Worm (Caenorhabditis elegans): Measurements from ENCODE around the gene C29F9.9.

Gene C29F9.9

ce11 chrIII:72078-72477 is 26.6 kb downstream of the C29F9.9 start (continued):
- TF ChIP-seq nhr-77 (tag; optimal IDR thresholded peaks at IDR 0.05) = no peak

- TF ChIP-seq R02D3.7 (tag; optimal IDR thresholded peaks at IDR 0.05) (no peak), nhr-111 (GFP tag; optimal IDR thresholded peaks at IDR 0.05) (no peak), skn-1 (tag; optimal IDR thresholded peaks at IDR 0.05) (no peak), nhr-41 (GFP tag; IDR thresholded peaks at IDR 0.05) (no peak), daf-16 (GFP tag; optimal IDR thresholded peaks at IDR 0.05) (no peak), daf-16 (tag; optimal IDR thresholded peaks at IDR 0.05) (no peak), aha-1 (tag) (no peak), nhr-102 (tag; optimal IDR thresholded peaks at IDR 0.05) (no peak), mes-2 (tag; optimal IDR thresholded peaks at IDR 0.05; ENCODE audit: poor library complexity, severe bottlenecking) (no peak), zag-1 (tag; optimal IDR thresholded peaks at IDR 0.05) (no peak)
Observed at ce11 chrIII:69652-70051, 29.1 kb downstream of the C29F9.9 start, which contains the start of gene spt-4. Gene spt-4 (minus strand): TSS chrIII:69752.

ce11 chrIII:67025-67424 is 31.7 kb downstream of the C29F9.9 start:
- TF ChIP-seq hif-1 (tag; optimal IDR thresholded peaks at IDR 0.05) (peak; percentile 95 to 100), hlh-30 (tag; optimal IDR thresholded peaks at IDR 0.05; ENCODE audit: insufficient read depth) (peak; percentile 35), mdl-1 (tag; optimal IDR thresholded peaks at IDR 0.05) (peak in 1 of 2 experiments; percentile 59), Y75B8A.6 (GFP tag; IDR thresholded peaks at IDR 0.05) (no peak), ama-1 (optimal IDR thresholded peaks at IDR 0.05) (peak; percentile 83), ctbp-1 (GFP tag; IDR thresholded peaks at IDR 0.05) (peak; percentile 48; the same call in 1 of the 2 replicates), rbr-2 (tag; optimal IDR thresholded peaks at IDR 0.05) (peak; percentile 24), mes-2 (tag; optimal IDR thresholded peaks at IDR 0.05; ENCODE audit: poor library complexity, severe bottlenecking) (peak; percentile 8), nhr-6 (tag; optimal IDR thresholded peaks at IDR 0.05) (no peak), nhr-28 (tag; optimal IDR thresholded peaks at IDR 0.05) (peak; percentile 23), aha-1 (tag) (peak; percentile 100), mxl-3 (GFP tag; optimal IDR thresholded peaks at IDR 0.05) (peak; percentile 32), ceh-32 (tag; optimal IDR thresholded peaks at IDR 0.05; ENCODE audit: poor library complexity) (no peak), lsy-2 (tag; optimal IDR thresholded peaks at IDR 0.05) (peak in 1 of 2 experiments; percentile 56), ceh-20 (GFP tag; IDR thresholded peaks at IDR 0.05) (peak; percentile 46; the same call in 1 of the 2 replicates), madf-5 (GFP tag; IDR thresholded peaks at IDR 0.05) (no peak), snpc-4 (tag; optimal IDR thresholded peaks at IDR 0.05) (no peak), ztf-11 (tag; optimal IDR thresholded peaks at IDR 0.05) (no peak), mep-1 (tag; optimal IDR thresholded peaks at IDR 0.05) (peak; percentile 74), set-16 (GFP tag; IDR thresholded peaks at IDR 0.05) (peak; percentile 54; the same call in 1 of the 2 replicates), hlh-11 (tag; optimal IDR thresholded peaks at IDR 0.05) (peak; percentile 48), hmg-1.1 (GFP tag; IDR thresholded peaks at IDR 0.05) (peak; percentile 73), egl-43 (GFP tag; IDR thresholded peaks at IDR 0.05) (0 out of 2 replicates have a peak, but pooled peaks have one; percentile 3), snpc-1.2 (GFP tag; IDR thresholded peaks at IDR 0.05) (no peak), zip-11 (GFP tag; IDR thresholded peaks at IDR 0.05) (no peak), Y105C5A.15 (GFP tag; IDR thresholded peaks at IDR 0.05) (no peak)

- peak; percentile 34 for TF ChIP-seq nhr-28 (tag; optimal IDR thresholded peaks at IDR 0.05)
- no peak for TF ChIP-seq gei-8 (GFP tag; optimal IDR thresholded peaks at IDR 0.05)
- TF ChIP-seq lir-3 (tag; optimal IDR thresholded peaks at IDR 0.05) = no peak
- no peak for TF ChIP-seq Y105C5A.15 (GFP tag; IDR thresholded peaks at IDR 0.05)
- TF ChIP-seq aly-2 (tag; optimal IDR thresholded peaks at IDR 0.05) = no peak
- TF ChIP-seq daf-12 (tag; optimal IDR thresholded peaks at IDR 0.05) = no peak
- TF ChIP-seq ceh-20 (GFP tag; IDR thresholded peaks at IDR 0.05) = no peak
- no peak for TF ChIP-seq egl-27 (tag; optimal IDR thresholded peaks at IDR 0.05)
- TF ChIP-seq ceh-32 (tag; optimal IDR thresholded peaks at IDR 0.05; ENCODE audit: poor library complexity) = no peak
- no peak for TF ChIP-seq Y5F2A.4 (GFP tag; optimal IDR thresholded peaks at IDR 0.05)
- TF ChIP-seq zfp-2 (tag; optimal IDR thresholded peaks at IDR 0.05) = no peak
- TF ChIP-seq F10B5.3 (tag; optimal IDR thresholded peaks at IDR 0.05) = no peak
- TF ChIP-seq R02D3.7 (tag; optimal IDR thresholded peaks at IDR 0.05) = no peak
- TF ChIP-seq ama-1 (optimal IDR thresholded peaks at IDR 0.05) = peak; percentile 15
- TF ChIP-seq zip-11 (GFP tag; IDR thresholded peaks at IDR 0.05) = no peak
- no peak for TF ChIP-seq ceh-82 (tag; optimal IDR thresholded peaks at IDR 0.05)
- peak; percentile 7 for TF ChIP-seq nhr-11 (tag; optimal IDR thresholded peaks at IDR 0.05)
- no peak for TF ChIP-seq vab-7 (GFP tag; IDR thresholded peaks at IDR 0.05)
- TF ChIP-seq pqm-1 (tag; optimal IDR thresholded peaks at IDR 0.05) = no peak
- no peak for TF ChIP-seq F49E8.2 (tag; optimal IDR thresholded peaks at IDR 0.05; ENCODE audit: borderline replicate concordance)
- TF ChIP-seq Y75B8A.6 (GFP tag; IDR thresholded peaks at IDR 0.05) = no peak
Observed at ce11 chrIII:66160-66559, 32.6 kb downstream of the C29F9.9 start, which contains the start of gene pck-1. Gene pck-1 (minus strand): TSS chrIII:66260.

Measured in whole organism, L4 larva.